Worm (Caenorhabditis elegans): ENCODE results near the gene Y41D4B.11.

Gene Y41D4B.11

DNA sequence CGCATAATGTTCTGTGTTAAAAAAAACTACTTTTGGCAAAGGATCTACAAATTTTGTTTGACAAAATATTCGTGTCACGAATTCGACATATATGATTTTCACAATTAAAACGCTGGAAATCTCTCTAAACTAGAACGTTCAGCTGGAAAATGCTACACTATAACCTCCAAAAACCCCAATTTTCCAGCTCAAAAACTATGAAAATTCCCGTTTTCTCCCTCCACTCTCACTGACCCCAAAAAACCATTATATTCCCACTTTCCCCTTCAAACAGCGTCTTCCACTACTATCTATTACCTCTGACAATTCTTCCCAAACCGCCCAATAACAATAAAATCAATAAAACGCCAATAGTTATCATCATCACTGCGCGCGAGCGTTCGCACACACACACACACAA, 28.8 kb upstream of the Y41D4B.11 start, which contains the start of gene Y41D4B.14:
Gene Y41D4B.14 (plus strand): TSS at position 301 of the 400 bp plus-strand sequence.
- TF ChIP-seq ZK546.5 (tag; optimal IDR thresholded peaks at IDR 0.05) (no peak), nhr-28 (tag; optimal IDR thresholded peaks at IDR 0.05) (no peak), nhr-76 (tag; optimal IDR thresholded peaks at IDR 0.05) (no peak), pha-4 (tag; optimal IDR thresholded peaks at IDR 0.05) (no peak), lsy-12 (tag; optimal IDR thresholded peaks at IDR 0.05) (no peak), snpc-4 (tag; optimal IDR thresholded peaks at IDR 0.05) (no peak), nhr-23 (tag; optimal IDR thresholded peaks at IDR 0.05) (no peak), nhr-43 (tag; optimal IDR thresholded peaks at IDR 0.05; ENCODE audit: poor library complexity, severe bottlenecking) (no peak), ztf-4 (tag; optimal IDR thresholded peaks at IDR 0.05) (no peak), elt-3 (tag; optimal IDR thresholded peaks at IDR 0.05) (no peak), fos-1 (tag; optimal IDR thresholded peaks at IDR 0.05) (no peak), ceh-28 (tag; optimal IDR thresholded peaks at IDR 0.05) (no peak), nhr-11 (tag; optimal IDR thresholded peaks at IDR 0.05) (no peak), nhr-25 (tag; optimal IDR thresholded peaks at IDR 0.05) (no peak), elt-1 (tag; optimal IDR thresholded peaks at IDR 0.05) (no peak), ama-1 (optimal IDR thresholded peaks at IDR 0.05) (no peak), elt-2 (tag; optimal IDR thresholded peaks at IDR 0.05) (no peak), lin-39 (tag; optimal IDR thresholded peaks at IDR 0.05) (no peak), unc-62 (GFP tag; optimal IDR thresholded peaks at IDR 0.05) (no peak), pqm-1 (tag; optimal IDR thresholded peaks at IDR 0.05) (no peak)

ce11 chrIV:1595802-1596201, 9.7 kb upstream of the Y41D4B.11 start, which contains the start of gene npp-8:
npp-8 (minus strand) TSS chrIV:1595824.
- TF ChIP-seq pha-4 (tag; optimal IDR thresholded peaks at IDR 0.05), result peak; percentile 84
- TF ChIP-seq egl-5 (tag; optimal IDR thresholded peaks at IDR 0.05), result no peak
- peak; percentile 31 for TF ChIP-seq ceh-16 (tag; optimal IDR thresholded peaks at IDR 0.05)
- TF ChIP-seq unc-62 (GFP tag; optimal IDR thresholded peaks at IDR 0.05), result no peak
- no peak for TF ChIP-seq nhr-237 (tag; optimal IDR thresholded peaks at IDR 0.05)
- TF ChIP-seq egl-27 (tag; optimal IDR thresholded peaks at IDR 0.05), result peak; percentile 6
- TF ChIP-seq ama-1 (optimal IDR thresholded peaks at IDR 0.05), result peak; percentile 52
- peak; percentile 67 for TF ChIP-seq ceh-28 (tag; optimal IDR thresholded peaks at IDR 0.05)
- TF ChIP-seq lsy-12 (tag; optimal IDR thresholded peaks at IDR 0.05), result peak; percentile 86
- TF ChIP-seq eor-1 (tag; optimal IDR thresholded peaks at IDR 0.05), result no peak
- peak; percentile 16 for TF ChIP-seq ceh-82 (tag; optimal IDR thresholded peaks at IDR 0.05)
- TF ChIP-seq snpc-4 (tag; optimal IDR thresholded peaks at IDR 0.05), result peak; percentile 61
- peak; percentile 33 for TF ChIP-seq jun-1 (tag; optimal IDR thresholded peaks at IDR 0.05)
- peak; percentile 73 for TF ChIP-seq skn-1 (tag; optimal IDR thresholded peaks at IDR 0.05)
- TF ChIP-seq lin-15B (tag; optimal IDR thresholded peaks at IDR 0.05), result peak; percentile 84
- TF ChIP-seq lin-39 (tag; optimal IDR thresholded peaks at IDR 0.05), result peak; percentile 77
- peak; percentile 55 for TF ChIP-seq R02D3.7 (tag; optimal IDR thresholded peaks at IDR 0.05)
- TF ChIP-seq hmg-11 (tag; optimal IDR thresholded peaks at IDR 0.05), result peak; percentile 93
- no peak for TF ChIP-seq nhr-28 (tag; optimal IDR thresholded peaks at IDR 0.05)
- peak; percentile 64 for TF ChIP-seq elt-2 (tag; optimal IDR thresholded peaks at IDR 0.05)
- peak; percentile 4 for TF ChIP-seq fos-1 (tag; optimal IDR thresholded peaks at IDR 0.05)
- no peak for TF ChIP-seq mml-1 (tag; optimal IDR thresholded peaks at IDR 0.05)
- peak; percentile 82 for TF ChIP-seq nfya-1 (tag; optimal IDR thresholded peaks at IDR 0.05; ENCODE audit: insufficient read depth)
- peak; percentile 61 for TF ChIP-seq tbx-2 (tag; optimal IDR thresholded peaks at IDR 0.05)
- TF ChIP-seq nhr-23 (tag; optimal IDR thresholded peaks at IDR 0.05), result peak; percentile 77
- TF ChIP-seq nhr-25 (tag; optimal IDR thresholded peaks at IDR 0.05), result peak; percentile 74

DNA sequence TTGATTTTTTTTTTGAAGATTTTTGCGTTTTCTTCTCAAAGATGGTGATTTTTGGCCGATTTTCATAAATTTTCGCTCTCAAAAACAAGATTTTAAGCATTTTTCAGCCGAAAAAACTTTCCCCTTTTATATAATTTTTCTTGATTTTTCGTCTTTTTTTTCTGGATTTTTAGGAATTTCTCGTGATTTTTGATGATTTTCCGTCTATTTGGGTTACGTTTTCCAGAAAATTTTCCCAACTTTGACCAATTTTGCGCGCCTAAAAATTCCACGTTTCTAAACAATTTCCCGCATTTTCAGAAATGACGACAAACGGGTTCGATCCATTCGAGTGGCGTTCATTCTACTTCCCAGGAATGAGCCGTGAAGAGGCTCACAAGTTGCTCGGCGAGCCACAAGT, 8.5 kb upstream of the Y41D4B.11 start, which contains the start of gene ced-2:
Gene ced-2 (plus strand): TSS at position 301 of the 400 bp plus-strand sequence.
- TF ChIP-seq nhr-76 (tag; optimal IDR thresholded peaks at IDR 0.05), result no peak
- no peak for TF ChIP-seq R02D3.7 (tag; optimal IDR thresholded peaks at IDR 0.05)
- TF ChIP-seq nhr-77 (tag; optimal IDR thresholded peaks at IDR 0.05), result no peak
- TF ChIP-seq egl-27 (tag; optimal IDR thresholded peaks at IDR 0.05), result no peak
- TF ChIP-seq ztf-4 (tag; optimal IDR thresholded peaks at IDR 0.05), result no peak
- TF ChIP-seq nhr-23 (tag; optimal IDR thresholded peaks at IDR 0.05), result no peak
- no peak for TF ChIP-seq zag-1 (tag; optimal IDR thresholded peaks at IDR 0.05)
- no peak for TF ChIP-seq ama-1 (optimal IDR thresholded peaks at IDR 0.05)

DNA sequence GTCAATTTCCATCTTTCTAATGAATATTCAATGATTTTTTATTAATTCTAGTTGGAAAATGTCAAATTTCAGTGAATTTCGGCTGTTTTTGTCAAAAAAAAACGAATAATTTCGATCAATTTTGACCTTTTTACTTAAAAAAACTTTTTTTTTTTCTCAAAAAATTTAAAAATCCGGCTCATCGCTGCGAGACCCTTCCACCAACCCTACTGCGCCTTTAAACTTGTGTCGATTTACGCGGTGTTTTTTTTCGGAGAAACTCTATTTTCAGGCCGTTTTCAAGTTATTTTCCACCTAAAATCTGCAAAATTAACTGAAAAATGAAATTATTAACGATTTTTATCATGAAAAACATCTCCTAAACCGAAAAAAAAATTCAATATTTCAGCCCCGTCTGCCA, 4.7 kb upstream of the Y41D4B.11 start:
- TF ChIP-seq lin-15B (tag; optimal IDR thresholded peaks at IDR 0.05) (peak; percentile 18), nhr-76 (tag; optimal IDR thresholded peaks at IDR 0.05) (no peak)
